Fruit fly (Drosophila melanogaster) whole organism, embryonic: ENCODE results near the gene Desi.

Source experiments
- Bteb2 ChIP-seq: fragments of 200-800 bp; sonication (Bioruptor generic); optimal IDR thresholded peaks from 2 replicates; lab custom pipeline; 2016; ENCODE audit warnings: missing biosample characterization, missing genetic modification characterization
- CG10147 ChIP-seq: fragments of 200-800 bp; sonication (Bioruptor generic); optimal IDR thresholded peaks from 2 replicates; lab custom pipeline; 2019; ENCODE audit warnings: missing biosample characterization, mild to moderate bottlenecking, missing genetic modification characterization, moderate library complexity
- CG11085 ChIP-seq: fragments of 200-800 bp; sonication (Bioruptor generic); IDR thresholded peaks from 2 replicates; pipeline ENCODE4 v1.3.6; 2022; ENCODE audit warnings: missing biosample characterization, missing genetic modification characterization
- CG12219 ChIP-seq: fragments of 200-800 bp; sonication (Bioruptor generic); optimal IDR thresholded peaks from 3 replicates; lab custom pipeline; 2018; ENCODE audit warnings: missing biosample characterization, mild to moderate bottlenecking, missing genetic modification characterization
- CG13775 ChIP-seq: fragments of 200-800 bp; sonication (Bioruptor generic); optimal IDR thresholded peaks from 3 replicates; lab custom pipeline; 2017; ENCODE audit warnings: missing biosample characterization, mild to moderate bottlenecking, missing genetic modification characterization
- CG16779 ChIP-seq: fragments of 200-800 bp; sonication (Bioruptor generic); IDR thresholded peaks from 2 replicates; pipeline ENCODE4 v1.3.6; 2022; ENCODE audit warnings: missing biosample characterization, missing genetic modification characterization
- CG17328 ChIP-seq: fragments of 200-800 bp; sonication (Bioruptor generic); IDR thresholded peaks from 2 replicates; pipeline ENCODE4 v1.3.6; 2022; ENCODE audit warnings: missing biosample characterization, missing genetic modification characterization
- CG17359 ChIP-seq: fragments of 200-800 bp; sonication (Bioruptor generic); optimal IDR thresholded peaks from 3 replicates; lab custom pipeline; 2018; ENCODE audit warnings: missing biosample characterization, mild to moderate bottlenecking, missing genetic modification characterization, moderate library complexity
- CG18599 ChIP-seq: fragments of 200-800 bp; sonication (Bioruptor generic); optimal IDR thresholded peaks from 3 replicates; lab custom pipeline; 2017; ENCODE audit warnings: missing biosample characterization, missing genetic modification characterization, mild to moderate bottlenecking, moderate library complexity, missing genetic modification reagents
- CG2712 ChIP-seq: fragments of 200-800 bp; optimal IDR thresholded peaks from 3 replicates; lab custom pipeline; 2019; ENCODE audit warnings: missing biosample characterization, mild to moderate bottlenecking, missing genetic modification characterization, moderate library complexity
- CG30020 ChIP-seq: fragments of 200-800 bp; optimal IDR thresholded peaks from 2 replicates; lab custom pipeline; 2019; ENCODE audit warnings: missing biosample characterization, mild to moderate bottlenecking, missing genetic modification characterization, moderate library complexity
- CG31224 ChIP-seq: fragments of 200-800 bp; sonication (Bioruptor generic); IDR thresholded peaks from 2 replicates; pipeline ENCODE4 v1.3.6; 2022; ENCODE audit warnings: missing biosample characterization, missing genetic modification characterization
- CG3281 ChIP-seq: fragments of 200-800 bp; sonication (Bioruptor generic); optimal IDR thresholded peaks from 3 replicates; lab custom pipeline; 2017; ENCODE audit warnings: missing biosample characterization, mild to moderate bottlenecking, missing genetic modification characterization
- CG4328 ChIP-seq: fragments of 200-800 bp; sonication (Bioruptor generic); optimal IDR thresholded peaks from 3 replicates; lab custom pipeline; 2017; ENCODE audit warnings: missing biosample characterization, missing genetic modification reagents, missing genetic modification characterization
- CG4360 ChIP-seq: fragments of 200-800 bp; sonication (Bioruptor generic); IDR thresholded peaks from 2 replicates; pipeline ENCODE4 v1.3.6; 2022; ENCODE audit warnings: missing biosample characterization, missing genetic modification characterization
- CG4404 ChIP-seq: fragments of 200-800 bp; sonication (Bioruptor generic); IDR thresholded peaks from 2 replicates; pipeline ENCODE4 v1.3.6; 2022; ENCODE audit warnings: missing biosample characterization, missing genetic modification characterization
- CG4820 ChIP-seq: fragments of 200-800 bp; sonication (Bioruptor generic); optimal IDR thresholded peaks from 3 replicates; lab custom pipeline; 2016; ENCODE audit warnings: missing biosample characterization, missing genetic modification characterization
- CG7963 ChIP-seq: fragments of 200-800 bp; sonication (Bioruptor generic); IDR thresholded peaks from 3 replicates; pipeline ENCODE4 v1.3.6; 2022; ENCODE audit warnings: missing biosample characterization, missing genetic modification characterization; ENCODE audit not compliant: partially characterized antibody
- CG8765 ChIP-seq: fragments of 200-800 bp; sonication (Bioruptor generic); IDR thresholded peaks from 2 replicates; pipeline ENCODE4 v1.3.6; 2022; ENCODE audit warnings: missing biosample characterization, missing genetic modification characterization
- Dfd ChIP-seq, 2 experiments: fragments of >200 bp; optimal IDR thresholded peaks; 2 replicates each; lab custom pipeline; 2017; ENCODE audit warnings: missing biosample characterization in 2 of 2, missing genetic modification characterization in 2 of 2
- Doc3 ChIP-seq: fragments of 200-800 bp; sonication (Bioruptor generic); IDR thresholded peaks from 3 replicates; pipeline ENCODE4 v1.3.6; 2022; ENCODE audit warnings: missing biosample characterization, missing genetic modification characterization; ENCODE audit not compliant: partially characterized antibody
- E2f1 ChIP-seq: fragments of 200-800 bp; sonication (Bioruptor generic); IDR thresholded peaks from 2 replicates; pipeline ENCODE4 v1.3.6; 2022; ENCODE audit warnings: missing biosample characterization, missing genetic modification characterization
- Ets65A ChIP-seq: fragments of 200-800 bp; sonication (Bioruptor generic); peaks from one replicate; lab custom pipeline; 2016; ENCODE audit warnings: missing biosample characterization, missing genetic modification characterization
- HLH3B ChIP-seq: fragments of 200-800 bp; sonication (Bioruptor generic); IDR thresholded peaks from 2 replicates; pipeline ENCODE4 v1.3.6; 2022; ENCODE audit warnings: missing biosample characterization, missing genetic modification characterization
- HLH4C ChIP-seq: fragments of 200-800 bp; sonication (Bioruptor generic); IDR thresholded peaks from 3 replicates; pipeline ENCODE4 v1.3.6; 2022; ENCODE audit warnings: missing biosample characterization, missing genetic modification characterization; ENCODE audit not compliant: partially characterized antibody
- Hr39 ChIP-seq: fragments of >200 bp; optimal IDR thresholded peaks from 2 replicates; lab custom pipeline; 2017
- Hr51 ChIP-seq, 2 experiments: fragments of 200-800 bp; sonication (Bioruptor generic); optimal IDR thresholded peaks; 2 replicates in 1 of 2; 3 replicates in 1 of 2; lab custom pipeline; 2016 to 2018; ENCODE audit warnings: missing biosample characterization in 2 of 2, missing genetic modification characterization in 2 of 2, mild to moderate bottlenecking in 1 of 2, moderate library complexity in 1 of 2
- Six4 ChIP-seq: fragments of 200-800 bp; sonication (Bioruptor generic); optimal IDR thresholded peaks from 2 replicates; lab custom pipeline; 2016; ENCODE audit warnings: missing biosample characterization, missing genetic modification characterization
- Sox100B ChIP-seq: fragments of 200-800 bp; sonication (Bioruptor generic); optimal IDR thresholded peaks from 3 replicates; lab custom pipeline; 2018; ENCODE audit warnings: missing biosample characterization, mild to moderate bottlenecking, missing genetic modification characterization
- TFAM ChIP-seq: fragments of 200-800 bp; sonication (Bioruptor generic); optimal IDR thresholded peaks from 2 replicates; lab custom pipeline; 2017; ENCODE audit warnings: missing biosample characterization, missing genetic modification characterization, inconsistent platforms
- bowl ChIP-seq: fragments of 200-800 bp; sonication (Bioruptor generic); IDR thresholded peaks from 2 replicates; pipeline ENCODE4 v1.3.6; 2022; ENCODE audit warnings: missing biosample characterization, missing genetic modification characterization
- crp ChIP-seq, 2 experiments: fragments of 200-800 bp; sonication (Bioruptor generic); optimal IDR thresholded peaks; 2 replicates in 1 of 2; 3 replicates in 1 of 2; lab custom pipeline; 2017; ENCODE audit warnings: missing biosample characterization in 2 of 2, missing genetic modification characterization in 2 of 2, mild to moderate bottlenecking in 1 of 2, moderate library complexity in 1 of 2
- cwo ChIP-seq: fragments of 200-800 bp; sonication (Bioruptor generic); optimal IDR thresholded peaks from 3 replicates; lab custom pipeline; 2017; ENCODE audit warnings: missing biosample characterization, missing genetic modification characterization, mild to moderate bottlenecking, moderate library complexity, missing genetic modification reagents
- disco-r ChIP-seq: fragments of 200-800 bp; sonication (Bioruptor generic); optimal IDR thresholded peaks from 2 replicates; lab custom pipeline; 2016; ENCODE audit warnings: missing biosample characterization, missing genetic modification characterization
- en ChIP-seq: fragments of 200-800 bp; sonication (Bioruptor generic); optimal IDR thresholded peaks from 2 replicates; lab custom pipeline; 2016; ENCODE audit warnings: missing biosample characterization, missing genetic modification characterization
- ewg ChIP-seq: fragments of 200-800 bp; sonication (Bioruptor generic); optimal IDR thresholded peaks from 3 replicates; lab custom pipeline; 2017; ENCODE audit warnings: mild to moderate bottlenecking, missing biosample characterization, missing genetic modification reagents, missing genetic modification characterization
- fd96Cb ChIP-seq: fragments of 200-800 bp; sonication (Bioruptor generic); optimal IDR thresholded peaks from 2 replicates; lab custom pipeline; 2018; ENCODE audit warnings: missing biosample characterization, mild to moderate bottlenecking, missing genetic modification characterization, moderate library complexity
- gem ChIP-seq: fragments of 200-800 bp; sonication (Bioruptor generic); optimal IDR thresholded peaks from 2 replicates; lab custom pipeline; 2019; ENCODE audit warnings: missing biosample characterization, mild to moderate bottlenecking, missing genetic modification characterization, moderate library complexity
- hb ChIP-seq: fragments of 200-800 bp; sonication (Bioruptor generic); IDR thresholded peaks from 3 replicates; pipeline ENCODE4 v1.3.6; 2022; ENCODE audit warnings: missing biosample characterization, missing genetic modification characterization; ENCODE audit not compliant: partially characterized antibody
- jing ChIP-seq: fragments of 200-800 bp; sonication (Bioruptor generic); optimal IDR thresholded peaks from 2 replicates; lab custom pipeline; 2018; ENCODE audit warnings: missing biosample characterization, mild to moderate bottlenecking, missing genetic modification characterization
- jumu ChIP-seq: fragments of 200-800 bp; sonication (Bioruptor generic); optimal IDR thresholded peaks from 3 replicates; lab custom pipeline; 2016; ENCODE audit warnings: missing biosample characterization, missing genetic modification characterization
- kay ChIP-seq: fragments of 200-800 bp; sonication (Bioruptor generic); optimal IDR thresholded peaks from 2 replicates; lab custom pipeline; 2016; ENCODE audit warnings: missing biosample characterization, missing genetic modification characterization
- lilli ChIP-seq: fragments of 200-800 bp; sonication (Bioruptor generic); optimal IDR thresholded peaks from 3 replicates; lab custom pipeline; 2016; ENCODE audit warnings: missing biosample characterization, missing genetic modification characterization
- pho ChIP-seq: fragments of 200-800 bp; sonication (Bioruptor generic); optimal IDR thresholded peaks from 2 replicates; lab custom pipeline; 2016; ENCODE audit warnings: missing biosample characterization, missing genetic modification characterization
- prd ChIP-seq, 3 experiments: fragments of >200 bp in 2 of 3; fragments of 200-800 bp in 1 of 3; sonication (Bioruptor generic) in 1 of 3; optimal IDR thresholded peaks in 2 of 3; IDR thresholded peaks in 1 of 3; 2 replicates in 2 of 3; 3 replicates in 1 of 3; pipeline versions ENCODE4 v1.3.6 to Lab custom; 2017 to 2022; ENCODE audit warnings: missing biosample characterization in 1 of 3, missing genetic modification characterization in 1 of 3
- salm ChIP-seq: fragments of 200-800 bp; sonication (Bioruptor generic); optimal IDR thresholded peaks from 2 replicates; lab custom pipeline; 2018; ENCODE audit warnings: missing biosample characterization, mild to moderate bottlenecking, missing genetic modification characterization
- shn ChIP-seq: fragments of 200-800 bp; sonication (Bioruptor generic); optimal IDR thresholded peaks from 3 replicates; lab custom pipeline; 2016; ENCODE audit warnings: missing biosample characterization, missing genetic modification characterization
- sisA ChIP-seq: fragments of 200-800 bp; sonication (Bioruptor generic); IDR thresholded peaks from 2 replicates; pipeline ENCODE4 v1.3.6; 2022; ENCODE audit warnings: missing biosample characterization, missing genetic modification characterization
- trem ChIP-seq: fragments of 200-800 bp; optimal IDR thresholded peaks from 3 replicates; lab custom pipeline; 2019; ENCODE audit warnings: missing biosample characterization, mild to moderate bottlenecking, missing genetic modification characterization, moderate library complexity
- zen ChIP-seq: fragments of 200-800 bp; sonication (Bioruptor generic); optimal IDR thresholded peaks from 3 replicates; lab custom pipeline; 2018; ENCODE audit warnings: missing biosample characterization, mild to moderate bottlenecking, missing genetic modification characterization, moderate library complexity

Gene Desi

DNA sequence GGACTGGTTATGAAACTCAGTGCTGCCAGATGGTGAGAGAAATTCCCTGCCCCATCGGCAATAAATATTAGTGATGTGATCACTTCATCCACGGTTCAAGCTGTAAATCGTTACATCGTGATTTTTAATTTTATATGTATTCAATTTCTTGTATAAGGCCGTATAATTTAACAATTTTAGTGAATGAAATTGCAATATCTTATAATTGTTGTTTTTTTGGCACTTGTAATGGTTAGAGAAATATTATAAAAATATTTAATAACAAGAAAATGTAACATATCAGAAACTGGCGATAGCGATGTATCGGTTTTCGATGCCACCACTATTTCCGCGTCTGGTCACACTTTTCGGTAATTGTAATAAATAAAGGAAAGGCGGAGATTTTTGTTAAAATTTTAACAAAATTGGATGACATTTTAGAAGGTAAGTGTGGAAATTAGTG, 4.7 kb downstream of the Desi start, which contains the start of the genes mRpL37 and Rbp1 (continued):
- TF ChIP-seq Bteb2 = peak; percentile 54
- peak; percentile 84 for TF ChIP-seq Doc3 (GFP tag; lab: Robert Waterston, UW)
- TF ChIP-seq ewg (GFP tag; lab: Kevin White, UChicago) = peak; percentile 18
- TF ChIP-seq CG8765 (GFP tag; lab: Robert Waterston, UW) = peak; percentile 84
- TF ChIP-seq prd (optimal IDR thresholded peaks at IDR 0.05; lab: Kevin White, UChicago) = no peak
- peak; percentile 90 for TF ChIP-seq prd (GFP tag; IDR thresholded peaks at IDR 0.05; lab: Robert Waterston, UW)
- TF ChIP-seq CG4820 (GFP tag; lab: Kevin White, UChicago) = peak; percentile 76
- peak in 1 of 2 experiments; percentile 16 for TF ChIP-seq Dfd (GFP tag; optimal IDR thresholded peaks at IDR 0.05; lab: Kevin White, UChicago)
- no peak for TF ChIP-seq Hr39 (lab: Kevin White, UChicago)
- peak in 1 of 2 experiments; percentile 40 for TF ChIP-seq crp (GFP tag; optimal IDR thresholded peaks at IDR 0.05; lab: Kevin White, UChicago)
- TF ChIP-seq E2f1 (GFP tag; lab: Robert Waterston, UW) = peak; percentile 68; the same call in 1 of the 2 replicates
- peak; percentile 40 for TF ChIP-seq kay (GFP tag; lab: Kevin White, UChicago)
- peak; percentile 57 for TF ChIP-seq CG3281 (GFP tag; lab: Kevin White, UChicago)
- no peak for TF ChIP-seq CG17328 (GFP tag; lab: Robert Waterston, UW)
- TF ChIP-seq CG7963 = no peak
- TF ChIP-seq TFAM (GFP tag; lab: Kevin White, UChicago) = no peak
- peak; percentile 1 for TF ChIP-seq jing (GFP tag; lab: Kevin White, UChicago)
- TF ChIP-seq CG2712 (tag; lab: Kevin White, UChicago) = peak; percentile 89
- TF ChIP-seq HLH4C (GFP tag; lab: Robert Waterston, UW) = peak; percentile 90
- TF ChIP-seq HLH3B (GFP tag; lab: Robert Waterston, UW) = peak; percentile 71; the same call in 1 of the 2 replicates
- TF ChIP-seq bowl (GFP tag; lab: Robert Waterston, UW) = no peak
- TF ChIP-seq trem (tag; lab: Kevin White, UChicago) = peak; percentile 88
- TF ChIP-seq sisA (GFP tag; lab: Robert Waterston, UW) = peak; percentile 86
- TF ChIP-seq jumu = peak; percentile 50
- peak; percentile 59 for TF ChIP-seq fd96Cb (tag; lab: Kevin White, UChicago)
- peak; percentile 88 for TF ChIP-seq gem (tag; lab: Kevin White, UChicago)
- TF ChIP-seq en (GFP tag; lab: Kevin White, UChicago) = no peak
- TF ChIP-seq Six4 = peak; percentile 31
- TF ChIP-seq hb = peak; percentile 89
- TF ChIP-seq CG12219 (GFP tag; lab: Kevin White, UChicago) = no peak
- peak; percentile 85 for TF ChIP-seq CG30020 (tag; lab: Kevin White, UChicago)
- peak; percentile 97 for TF ChIP-seq Ets65A (GFP tag; lab: Kevin White, UChicago)
- no peak for TF ChIP-seq CG16779 (GFP tag; lab: Robert Waterston, UW)
- peak; percentile 82 for TF ChIP-seq CG13775
- peak; percentile 27; the same call in 1 of the 2 replicates for TF ChIP-seq CG11085 (GFP tag; lab: Robert Waterston, UW)
- peak; percentile 71 for TF ChIP-seq zen (tag; lab: Kevin White, UChicago)
- peak; percentile 72 for TF ChIP-seq Sox100B (GFP tag; lab: Kevin White, UChicago)
- TF ChIP-seq lilli (GFP tag; lab: Kevin White, UChicago) = peak; percentile 81
- TF ChIP-seq CG4404 (GFP tag; lab: Robert Waterston, UW) = peak; percentile 94
- TF ChIP-seq salm (tag; lab: Kevin White, UChicago) = peak; percentile 23
- TF ChIP-seq CG18599 (GFP tag; lab: Kevin White, UChicago) = peak; percentile 56
- TF ChIP-seq CG10147 (GFP tag; lab: Kevin White, UChicago) = peak; percentile 86
- TF ChIP-seq CG4328 = peak; percentile 72
- peak; percentile 40 for TF ChIP-seq pho (GFP tag; lab: Kevin White, UChicago)
- TF ChIP-seq cwo (GFP tag; lab: Kevin White, UChicago) = peak; percentile 19
- 0 out of 2 replicates have a peak, but pooled peaks have one; percentile 52 for TF ChIP-seq CG31224 (GFP tag; lab: Robert Waterston, UW)
- TF ChIP-seq shn (GFP tag; lab: Kevin White, UChicago) = peak; percentile 37
- peak in 1 of 2 experiments; percentile 55 for TF ChIP-seq Hr51 (GFP tag; optimal IDR thresholded peaks at IDR 0.05; lab: Kevin White, UChicago)
- TF ChIP-seq disco-r = no peak
- TF ChIP-seq CG4360 (GFP tag; lab: Robert Waterston, UW) = no peak
- peak; percentile 50 for TF ChIP-seq CG17359
